Fruit fly (Drosophila melanogaster) whole organism, embryonic: ENCODE data around the gene GC2.

Experiments
- BEAF-32 ChIP-seq: fragments of 200-800 bp; sonication (Bioruptor generic); optimal IDR thresholded peaks from 3 replicates; lab custom pipeline; 2017; ENCODE audit warnings: missing biosample characterization, missing genetic modification characterization, mild to moderate bottlenecking, moderate library complexity, missing genetic modification reagents
- Bdp1 ChIP-seq: fragments of 200-800 bp; sonication (Bioruptor generic); optimal IDR thresholded peaks from 3 replicates; lab custom pipeline; 2016; ENCODE audit warnings: missing biosample characterization, missing genetic modification characterization
- Blimp-1 ChIP-seq: fragments of 200-800 bp; sonication (Bioruptor generic); optimal IDR thresholded peaks from 3 replicates; lab custom pipeline; 2018; ENCODE audit warnings: missing biosample characterization, missing genetic modification characterization, mild to moderate bottlenecking, moderate library complexity, missing genetic modification reagents
- CG11504 ChIP-seq: fragments of 200-800 bp; sonication (Bioruptor generic); optimal IDR thresholded peaks from 3 replicates; lab custom pipeline; 2019; ENCODE audit warnings: missing biosample characterization, mild to moderate bottlenecking, missing genetic modification characterization, moderate library complexity
- CG12391 ChIP-seq: fragments of 200-800 bp; sonication (Bioruptor generic); optimal IDR thresholded peaks from 3 replicates; lab custom pipeline; 2018; ENCODE audit warnings: missing biosample characterization, mild to moderate bottlenecking, missing genetic modification characterization, moderate library complexity
- CG13624 ChIP-seq: fragments of 200-800 bp; sonication (Bioruptor generic); optimal IDR thresholded peaks from 2 replicates; lab custom pipeline; 2016; ENCODE audit warnings: missing biosample characterization, missing genetic modification characterization
- CG14050 ChIP-seq: fragments of 200-800 bp; sonication (Bioruptor generic); IDR thresholded peaks from 3 replicates; pipeline ENCODE4 v1.3.6; 2022; ENCODE audit warnings: missing biosample characterization, missing genetic modification characterization
- CG14441 ChIP-seq: fragments of 200-800 bp; sonication (Bioruptor generic); IDR thresholded peaks from 2 replicates; pipeline ENCODE4 v1.3.6; 2022; ENCODE audit warnings: missing biosample characterization, missing genetic modification characterization
- CG14710 ChIP-seq: fragments of 200-800 bp; sonication (Bioruptor generic); optimal IDR thresholded peaks from 3 replicates; lab custom pipeline; 2019; ENCODE audit warnings: missing biosample characterization, mild to moderate bottlenecking, missing genetic modification characterization, moderate library complexity
- CG15269 ChIP-seq: fragments of 200-800 bp; sonication (Bioruptor generic); optimal IDR thresholded peaks from 2 replicates; lab custom pipeline; 2018; ENCODE audit warnings: missing biosample characterization, mild to moderate bottlenecking, missing genetic modification characterization, moderate library complexity
- CG15514 ChIP-seq: fragments of 200-800 bp; sonication (Bioruptor generic); optimal IDR thresholded peaks from 3 replicates; lab custom pipeline; 2017; ENCODE audit warnings: missing biosample characterization, missing genetic modification characterization, mild to moderate bottlenecking, moderate library complexity, missing genetic modification reagents
- CG16779 ChIP-seq: fragments of 200-800 bp; sonication (Bioruptor generic); IDR thresholded peaks from 2 replicates; pipeline ENCODE4 v1.3.6; 2022; ENCODE audit warnings: missing biosample characterization, missing genetic modification characterization
- CG17361 ChIP-seq: fragments of 200-800 bp; sonication (Bioruptor generic); IDR thresholded peaks from 3 replicates; pipeline ENCODE4 v1.3.6; 2022; ENCODE audit warnings: missing biosample characterization, missing genetic modification characterization
- CG17612 ChIP-seq: fragments of 200-800 bp; sonication (Bioruptor generic); IDR thresholded peaks from 2 replicates; pipeline ENCODE4 v1.3.6; 2022; ENCODE audit warnings: missing biosample characterization, missing genetic modification characterization
- CG2129 ChIP-seq: fragments of 200-800 bp; sonication (Bioruptor generic); IDR thresholded peaks from 2 replicates; pipeline ENCODE4 v1.3.6; 2022; ENCODE audit warnings: missing biosample characterization, missing genetic modification characterization; ENCODE audit not compliant: partially characterized antibody
- CG31365 ChIP-seq: fragments of 200-800 bp; sonication (Bioruptor generic); optimal IDR thresholded peaks from 2 replicates; lab custom pipeline; 2018; ENCODE audit warnings: missing biosample characterization, mild to moderate bottlenecking, missing genetic modification characterization
- CG4820 ChIP-seq: fragments of 200-800 bp; sonication (Bioruptor generic); optimal IDR thresholded peaks from 3 replicates; lab custom pipeline; 2016; ENCODE audit warnings: missing biosample characterization, missing genetic modification characterization
- CG6813 ChIP-seq: fragments of 200-800 bp; sonication (Bioruptor generic); optimal IDR thresholded peaks from 2 replicates; lab custom pipeline; 2017; ENCODE audit warnings: missing biosample characterization, missing genetic modification characterization, mild to moderate bottlenecking, moderate library complexity, missing genetic modification reagents
- CG7372 ChIP-seq: fragments of 200-800 bp; sonication (Bioruptor generic); IDR thresholded peaks from 2 replicates; pipeline ENCODE4 v1.3.6; 2022; ENCODE audit warnings: missing biosample characterization, missing genetic modification characterization
- CG8388 ChIP-seq: fragments of 200-800 bp; sonication (Bioruptor generic); optimal IDR thresholded peaks from 2 replicates; lab custom pipeline; 2019; ENCODE audit warnings: missing biosample characterization, mild to moderate bottlenecking, missing genetic modification characterization, moderate library complexity
- CG9437 ChIP-seq: fragments of 200-800 bp; sonication (Bioruptor generic); optimal IDR thresholded peaks from 2 replicates; lab custom pipeline; 2018; ENCODE audit warnings: missing biosample characterization, mild to moderate bottlenecking, missing genetic modification characterization
- Camta ChIP-seq: fragments of 200-800 bp; sonication (Bioruptor generic); optimal IDR thresholded peaks from 2 replicates; lab custom pipeline; 2016; ENCODE audit warnings: missing biosample characterization, missing genetic modification characterization
- CkIIα-i1 ChIP-seq: fragments of 200-800 bp; sonication (Bioruptor generic); IDR thresholded peaks from 2 replicates; pipeline ENCODE4 v1.3.6; 2022; ENCODE audit warnings: missing biosample characterization, missing genetic modification characterization
- D ChIP-seq, 2 experiments: fragments of 200-800 bp in 1 of 2; fragments of >200 bp in 1 of 2; sonication (Bioruptor generic) in 1 of 2; optimal IDR thresholded peaks; 2 replicates in 1 of 2; 3 replicates in 1 of 2; lab custom pipeline; 2017; ENCODE audit warnings: mild to moderate bottlenecking in 1 of 2, missing biosample characterization in 1 of 2, missing genetic modification characterization in 1 of 2, missing genetic modification reagents in 1 of 2
- Dfd ChIP-seq, 2 experiments: fragments of >200 bp; optimal IDR thresholded peaks; 2 replicates each; lab custom pipeline; 2017; ENCODE audit warnings: missing biosample characterization in 2 of 2, missing genetic modification characterization in 2 of 2
- Dll ChIP-seq: fragments of 200-800 bp; sonication (Bioruptor generic); IDR thresholded peaks from 4 replicates; pipeline ENCODE4 v1.3.6; 2022; ENCODE audit warnings: missing biosample characterization, missing genetic modification characterization; ENCODE audit not compliant: partially characterized antibody
- Dp ChIP-seq: fragments of 200-800 bp; sonication (Bioruptor generic); optimal IDR thresholded peaks from 2 replicates; lab custom pipeline; 2018; ENCODE audit warnings: missing biosample characterization, mild to moderate bottlenecking, missing genetic modification characterization, moderate library complexity
- HLHmδ ChIP-seq: fragments of 200-800 bp; sonication (Bioruptor generic); optimal IDR thresholded peaks from 2 replicates; lab custom pipeline; 2018; ENCODE audit warnings: missing biosample characterization, mild to moderate bottlenecking, missing genetic modification characterization, moderate library complexity
- HmgZ ChIP-seq: fragments of 200-800 bp; sonication (Bioruptor generic); optimal IDR thresholded peaks from 2 replicates; lab custom pipeline; 2018; ENCODE audit warnings: missing biosample characterization, mild to moderate bottlenecking, missing genetic modification characterization
- Myb ChIP-seq: fragments of 200-800 bp; sonication (Bioruptor generic); optimal IDR thresholded peaks from 2 replicates; lab custom pipeline; 2016; ENCODE audit warnings: missing biosample characterization, missing genetic modification characterization
- Nf-YA ChIP-seq: fragments of 200-800 bp; sonication (Bioruptor generic); IDR thresholded peaks from 2 replicates; pipeline ENCODE4 v1.3.6; 2022; ENCODE audit warnings: missing biosample characterization, missing genetic modification characterization
- Poxn ChIP-seq: fragments of 200-800 bp; sonication (Bioruptor generic); IDR thresholded peaks from 2 replicates; pipeline ENCODE4 v1.3.6; 2022; ENCODE audit warnings: missing biosample characterization, missing genetic modification characterization
- Rfx ChIP-seq: fragments of 200-800 bp; sonication (Bioruptor generic); IDR thresholded peaks from 2 replicates; pipeline ENCODE4 v1.3.6; 2022; ENCODE audit warnings: missing biosample characterization, missing genetic modification characterization
- Spps ChIP-seq: fragments of 200-800 bp; sonication (Bioruptor generic); optimal IDR thresholded peaks from 2 replicates; lab custom pipeline; 2018; ENCODE audit warnings: missing biosample characterization, mild to moderate bottlenecking, missing genetic modification characterization
- Tbp ChIP-seq: fragments of >200 bp; optimal IDR thresholded peaks from 2 replicates; lab custom pipeline; 2018; ENCODE audit warnings: missing biosample characterization, missing genetic modification characterization
- Xbp1 ChIP-seq: fragments of 200-800 bp; sonication (Bioruptor generic); optimal IDR thresholded peaks from 3 replicates; lab custom pipeline; 2016; ENCODE audit warnings: missing biosample characterization, mild to moderate bottlenecking, missing genetic modification characterization
- chn ChIP-seq: fragments of 200-800 bp; sonication (Bioruptor generic); optimal IDR thresholded peaks from 2 replicates; lab custom pipeline; 2016; ENCODE audit warnings: missing biosample characterization, missing genetic modification characterization
- crp ChIP-seq, 2 experiments: fragments of 200-800 bp; sonication (Bioruptor generic); optimal IDR thresholded peaks; 2 replicates in 1 of 2; 3 replicates in 1 of 2; lab custom pipeline; 2017; ENCODE audit warnings: missing biosample characterization in 2 of 2, missing genetic modification characterization in 2 of 2, mild to moderate bottlenecking in 1 of 2, moderate library complexity in 1 of 2
- esg ChIP-seq: fragments of 200-800 bp; sonication (Bioruptor generic); conservative IDR thresholded peaks from 2 replicates; pipeline ENCODE4 v1.3.6; 2022; ENCODE audit warnings: missing biosample characterization, missing genetic modification characterization
- ind ChIP-seq: fragments of 200-800 bp; sonication (Bioruptor generic); optimal IDR thresholded peaks from 3 replicates; lab custom pipeline; 2016; ENCODE audit warnings: missing biosample characterization, missing genetic modification characterization
- insv ChIP-seq, 2 experiments: fragments of 200-800 bp; sonication (Bioruptor generic); optimal IDR thresholded peaks; 3 replicates each; lab custom pipeline; 2016 to 2018; ENCODE audit warnings: missing biosample characterization in 2 of 2, missing genetic modification characterization in 2 of 2
- ro ChIP-seq: fragments of 200-800 bp; sonication (Bioruptor generic); IDR thresholded peaks from 2 replicates; pipeline ENCODE4 v1.3.6; 2022; ENCODE audit warnings: missing biosample characterization, missing genetic modification characterization
- sd ChIP-seq: fragments of 200-800 bp; sonication (Bioruptor generic); optimal IDR thresholded peaks from 3 replicates; lab custom pipeline; 2018; ENCODE audit warnings: missing biosample characterization, mild to moderate bottlenecking, missing genetic modification characterization, moderate library complexity
- tgo ChIP-seq: fragments of 200-800 bp; sonication (Bioruptor generic); IDR thresholded peaks from 3 replicates; pipeline ENCODE4 v1.3.6; 2022; ENCODE audit warnings: missing biosample characterization, missing genetic modification characterization
- tna ChIP-seq: fragments of 200-800 bp; sonication (Bioruptor generic); IDR thresholded peaks from 2 replicates; pipeline ENCODE4 v1.3.6; 2022; ENCODE audit warnings: missing biosample characterization, missing genetic modification characterization; ENCODE audit not compliant: partially characterized antibody
- trem ChIP-seq: fragments of 200-800 bp; optimal IDR thresholded peaks from 3 replicates; lab custom pipeline; 2019; ENCODE audit warnings: missing biosample characterization, mild to moderate bottlenecking, missing genetic modification characterization, moderate library complexity
- ttk ChIP-seq: fragments of 200-800 bp; sonication (Bioruptor generic); IDR thresholded peaks from 2 replicates; pipeline ENCODE4 v2.1.2; 2022; ENCODE audit warnings: missing biosample characterization, missing genetic modification characterization
- vfl ChIP-seq: fragments of 200-800 bp; sonication (Bioruptor generic); optimal IDR thresholded peaks from 2 replicates; lab custom pipeline; 2016; ENCODE audit warnings: missing biosample characterization, missing genetic modification characterization
- zfh2 ChIP-seq: fragments of 200-800 bp; sonication (Bioruptor generic); optimal IDR thresholded peaks from 2 replicates; lab custom pipeline; 2016; ENCODE audit warnings: missing biosample characterization, missing genetic modification characterization

The GC2 gene

DNA sequence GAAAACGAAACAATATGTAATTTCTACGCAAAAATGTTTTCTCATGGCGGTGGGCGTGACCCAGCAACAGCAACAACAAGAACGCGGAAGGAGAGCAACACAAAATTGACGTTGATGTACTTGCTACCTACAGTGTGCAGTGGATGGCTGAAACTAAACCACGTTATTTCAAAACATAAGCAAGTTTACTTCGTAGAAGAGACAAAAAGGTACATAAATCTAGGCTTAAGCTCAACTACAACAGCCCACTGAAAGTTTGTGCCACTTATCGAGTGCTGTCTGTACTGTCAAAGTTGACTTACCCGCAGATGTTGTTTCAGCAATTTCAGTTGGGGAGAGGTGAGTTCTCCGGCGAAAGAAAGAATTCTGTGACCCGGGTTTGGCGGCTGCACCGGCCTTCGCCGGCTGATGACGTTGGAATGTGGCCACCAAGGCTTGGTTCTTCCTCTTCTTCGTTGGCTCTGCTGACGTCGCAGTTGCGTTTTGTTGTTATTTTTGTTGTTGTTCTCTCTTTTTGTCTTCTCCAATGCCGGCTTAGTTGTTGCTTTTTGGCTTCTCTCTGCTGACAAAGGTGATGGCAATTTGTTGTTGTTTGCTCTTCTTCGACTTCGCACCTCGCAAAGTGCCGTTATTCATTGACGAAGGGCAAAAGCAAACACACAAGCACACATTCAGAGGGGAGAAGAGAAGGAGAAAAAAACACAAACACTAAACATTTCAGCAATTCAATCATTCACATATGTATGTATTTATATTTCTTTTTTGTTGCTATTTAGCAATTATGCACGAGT, 24.2 kb upstream of the GC2 start (continued):
- TF ChIP-seq crp (GFP tag; optimal IDR thresholded peaks at IDR 0.05; lab: Kevin White, UChicago) (no peak), ind (GFP tag; lab: Kevin White, UChicago) (peak; percentile 19), CG4820 (GFP tag; lab: Kevin White, UChicago) (no peak), Rfx (GFP tag; lab: Robert Waterston, UW) (peak; percentile 64), CG9437 (GFP tag; lab: Kevin White, UChicago) (no peak), Xbp1 (GFP tag; lab: Kevin White, UChicago) (no peak), vfl (no peak), Dp (GFP tag; lab: Kevin White, UChicago) (no peak), CG14710 (tag; lab: Kevin White, UChicago) (no peak), CG16779 (GFP tag; lab: Robert Waterston, UW) (no peak), Bdp1 (no peak), CG7372 (no peak), chn (GFP tag; lab: Kevin White, UChicago) (peak; percentile 18), sd (peak; percentile 74), CkIIα-i1 (GFP tag; lab: Robert Waterston, UW) (no peak), HLHmδ (GFP tag; lab: Kevin White, UChicago) (no peak), CG2129 (GFP tag; lab: Robert Waterston, UW) (no peak), CG11504 (tag; lab: Kevin White, UChicago) (peak; percentile 29), ro (GFP tag; lab: Robert Waterston, UW) (no peak), esg (GFP tag; lab: Robert Waterston, UW) (no peak), CG14441 (peak; percentile 52; the same call in 1 of the 2 replicates), tna (no peak), Camta (no peak), CG14050 (GFP tag; lab: Robert Waterston, UW) (no peak), CG6813 (GFP tag; lab: Kevin White, UChicago) (no peak), CG15514 (GFP tag; lab: Kevin White, UChicago) (no peak), D (optimal IDR thresholded peaks at IDR 0.05; lab: Kevin White, UChicago) (no peak), D (GFP tag; optimal IDR thresholded peaks at IDR 0.05; lab: Kevin White, UChicago) (no peak), Blimp-1 (GFP tag; lab: Kevin White, UChicago) (no peak), CG15269 (tag; lab: Kevin White, UChicago) (no peak), Spps (tag; lab: Kevin White, UChicago) (no peak), CG13624 (no peak), Poxn (GFP tag; lab: Robert Waterston, UW) (no peak), CG31365 (tag; lab: Kevin White, UChicago) (no peak), CG17361 (GFP tag; lab: Robert Waterston, UW) (no peak), trem (tag; lab: Kevin White, UChicago) (no peak), CG12391 (tag; lab: Kevin White, UChicago) (no peak), Myb (GFP tag; lab: Kevin White, UChicago) (no peak), ttk (GFP tag; lab: Robert Waterston, UW) (no peak), Dfd (GFP tag; optimal IDR thresholded peaks at IDR 0.05; lab: Kevin White, UChicago) (no peak), HmgZ (tag; lab: Kevin White, UChicago) (no peak), zfh2 (GFP tag; lab: Kevin White, UChicago) (no peak), insv (GFP tag; optimal IDR thresholded peaks at IDR 0.05; lab: Kevin White, UChicago) (no peak), BEAF-32 (no peak), Dll (GFP tag; lab: Robert Waterston, UW) (no peak), CG17612 (GFP tag; lab: Robert Waterston, UW) (no peak), CG8388 (GFP tag; lab: Kevin White, UChicago) (no peak), Tbp (no peak), tgo (0 out of 3 replicates have a peak, but pooled peaks have one; percentile 15), Nf-YA (no peak)
